Fruit fly (Drosophila melanogaster) whole organism, embryonic: ENCODE measurements around the gene Trl.

ENCODE experiments used
- CG10147 ChIP-seq: fragments of 200-800 bp; sonication (Bioruptor generic); optimal IDR thresholded peaks from 2 replicates; lab custom pipeline; 2019; ENCODE audit warnings: missing biosample characterization, mild to moderate bottlenecking, missing genetic modification characterization, moderate library complexity
- CG1024 ChIP-seq: fragments of 200-800 bp; sonication (Bioruptor generic); IDR thresholded peaks from 2 replicates; pipeline ENCODE4 v1.3.6; 2022; ENCODE audit warnings: missing biosample characterization, missing genetic modification characterization
- CG11695 ChIP-seq: fragments of 200-800 bp; sonication (Bioruptor generic); IDR thresholded peaks from 3 replicates; pipeline ENCODE4 v1.3.6; 2022; ENCODE audit warnings: missing biosample characterization, missing genetic modification characterization
- CG12299 ChIP-seq: fragments of 200-800 bp; sonication (Bioruptor generic); optimal IDR thresholded peaks from 2 replicates; lab custom pipeline; 2018; ENCODE audit warnings: missing biosample characterization, mild to moderate bottlenecking, missing genetic modification characterization
- CG1233 ChIP-seq: fragments of 200-800 bp; sonication (Bioruptor generic); optimal IDR thresholded peaks from 4 replicates; lab custom pipeline; 2018; ENCODE audit warnings: missing biosample characterization, mild to moderate bottlenecking, missing genetic modification characterization
- CG13775 ChIP-seq: fragments of 200-800 bp; sonication (Bioruptor generic); optimal IDR thresholded peaks from 3 replicates; lab custom pipeline; 2017; ENCODE audit warnings: missing biosample characterization, mild to moderate bottlenecking, missing genetic modification characterization
- CG14441 ChIP-seq: fragments of 200-800 bp; sonication (Bioruptor generic); IDR thresholded peaks from 2 replicates; pipeline ENCODE4 v1.3.6; 2022; ENCODE audit warnings: missing biosample characterization, missing genetic modification characterization
- CG14860 ChIP-seq: fragments of 200-800 bp; sonication (Bioruptor generic); IDR thresholded peaks from 3 replicates; pipeline ENCODE4 v1.3.6; 2022; ENCODE audit warnings: missing biosample characterization, missing genetic modification characterization; ENCODE audit not compliant: partially characterized antibody
- CG16779 ChIP-seq: fragments of 200-800 bp; sonication (Bioruptor generic); IDR thresholded peaks from 2 replicates; pipeline ENCODE4 v1.3.6; 2022; ENCODE audit warnings: missing biosample characterization, missing genetic modification characterization
- CG17802 ChIP-seq: fragments of 200-800 bp; sonication (Bioruptor generic); optimal IDR thresholded peaks from 2 replicates; lab custom pipeline; 2018; ENCODE audit warnings: missing biosample characterization, mild to moderate bottlenecking, missing genetic modification characterization, moderate library complexity
- CG34224 ChIP-seq: fragments of 200-800 bp; sonication (Bioruptor generic); IDR thresholded peaks from 3 replicates; pipeline ENCODE4 v1.3.6; 2022; ENCODE audit warnings: missing biosample characterization, missing genetic modification characterization; ENCODE audit not compliant: partially characterized antibody
- CG4282 ChIP-seq: fragments of 200-800 bp; sonication (Bioruptor generic); optimal IDR thresholded peaks from 2 replicates; lab custom pipeline; 2016; ENCODE audit warnings: missing biosample characterization, missing genetic modification characterization
- CG4360 ChIP-seq: fragments of 200-800 bp; sonication (Bioruptor generic); IDR thresholded peaks from 2 replicates; pipeline ENCODE4 v1.3.6; 2022; ENCODE audit warnings: missing biosample characterization, missing genetic modification characterization
- CG6254 ChIP-seq: fragments of 200-800 bp; sonication (Bioruptor generic); optimal IDR thresholded peaks from 3 replicates; lab custom pipeline; 2017; ENCODE audit warnings: mild to moderate bottlenecking, missing biosample characterization, missing genetic modification reagents, missing genetic modification characterization
- CG6765 ChIP-seq: fragments of 200-800 bp; sonication (Bioruptor generic); optimal IDR thresholded peaks from 3 replicates; lab custom pipeline; 2017; ENCODE audit warnings: missing biosample characterization, mild to moderate bottlenecking, missing genetic modification characterization
- CG7372 ChIP-seq: fragments of 200-800 bp; sonication (Bioruptor generic); IDR thresholded peaks from 2 replicates; pipeline ENCODE4 v1.3.6; 2022; ENCODE audit warnings: missing biosample characterization, missing genetic modification characterization
- CG8478 ChIP-seq: fragments of >200 bp; optimal IDR thresholded peaks from 2 replicates; lab custom pipeline; 2018
- Dip3 ChIP-seq: fragments of 200-800 bp; sonication (Bioruptor generic); optimal IDR thresholded peaks from 3 replicates; lab custom pipeline; 2016; ENCODE audit warnings: missing biosample characterization, missing genetic modification characterization
- Dp ChIP-seq: fragments of 200-800 bp; sonication (Bioruptor generic); optimal IDR thresholded peaks from 2 replicates; lab custom pipeline; 2018; ENCODE audit warnings: missing biosample characterization, mild to moderate bottlenecking, missing genetic modification characterization, moderate library complexity
- Elba2 ChIP-seq: fragments of 200-800 bp; sonication (Bioruptor generic); optimal IDR thresholded peaks from 3 replicates; lab custom pipeline; 2016; ENCODE audit warnings: missing biosample characterization, missing genetic modification characterization
- Gsc ChIP-seq: fragments of 200-800 bp; sonication (Bioruptor generic); IDR thresholded peaks from 2 replicates; pipeline ENCODE4 v1.3.6; 2022; ENCODE audit warnings: missing biosample characterization, missing genetic modification characterization
- HLH4C ChIP-seq: fragments of 200-800 bp; sonication (Bioruptor generic); IDR thresholded peaks from 3 replicates; pipeline ENCODE4 v1.3.6; 2022; ENCODE audit warnings: missing biosample characterization, missing genetic modification characterization; ENCODE audit not compliant: partially characterized antibody
- HLHmδ ChIP-seq: fragments of 200-800 bp; sonication (Bioruptor generic); optimal IDR thresholded peaks from 2 replicates; lab custom pipeline; 2018; ENCODE audit warnings: missing biosample characterization, mild to moderate bottlenecking, missing genetic modification characterization, moderate library complexity
- Hmx ChIP-seq: fragments of 200-800 bp; sonication (Bioruptor generic); optimal IDR thresholded peaks from 2 replicates; lab custom pipeline; 2016; ENCODE audit warnings: missing biosample characterization, missing genetic modification characterization
- Mes4 ChIP-seq: fragments of 200-800 bp; sonication (Bioruptor generic); optimal IDR thresholded peaks from 2 replicates; lab custom pipeline; 2016; ENCODE audit warnings: missing biosample characterization, missing genetic modification characterization
- Nf-YA ChIP-seq: fragments of 200-800 bp; sonication (Bioruptor generic); IDR thresholded peaks from 2 replicates; pipeline ENCODE4 v1.3.6; 2022; ENCODE audit warnings: missing biosample characterization, missing genetic modification characterization
- Optix ChIP-seq: fragments of 200-800 bp; sonication (Bioruptor generic); IDR thresholded peaks from 3 replicates; pipeline ENCODE4 v1.3.6; 2022; ENCODE audit warnings: missing biosample characterization, missing genetic modification characterization
- ash1 ChIP-seq: fragments of 200-800 bp; sonication (Bioruptor generic); optimal IDR thresholded peaks from 2 replicates; lab custom pipeline; 2018; ENCODE audit warnings: missing biosample characterization, mild to moderate bottlenecking, missing genetic modification characterization
- ato ChIP-seq: fragments of 200-800 bp; sonication (Bioruptor generic); IDR thresholded peaks from 2 replicates; pipeline ENCODE4 v1.3.6; 2022; ENCODE audit warnings: missing biosample characterization, missing genetic modification characterization; ENCODE audit not compliant: partially characterized antibody
- bab2 ChIP-seq: fragments of 200-800 bp; sonication (Bioruptor generic); optimal IDR thresholded peaks from 2 replicates; lab custom pipeline; 2016; ENCODE audit warnings: missing biosample characterization, missing genetic modification characterization
- bowl ChIP-seq: fragments of 200-800 bp; sonication (Bioruptor generic); IDR thresholded peaks from 2 replicates; pipeline ENCODE4 v1.3.6; 2022; ENCODE audit warnings: missing biosample characterization, missing genetic modification characterization
- cad ChIP-seq: fragments of >200 bp; optimal IDR thresholded peaks from 2 replicates; lab custom pipeline; 2017; ENCODE audit warnings: missing biosample characterization, missing genetic modification characterization
- caup ChIP-seq: fragments of 200-800 bp; sonication (Bioruptor generic); optimal IDR thresholded peaks from 3 replicates; lab custom pipeline; 2017; ENCODE audit warnings: missing biosample characterization, mild to moderate bottlenecking, missing genetic modification characterization, moderate library complexity; ENCODE audit not compliant: severe bottlenecking
- dan ChIP-seq: fragments of 200-800 bp; sonication (Bioruptor generic); IDR thresholded peaks from 2 replicates; pipeline ENCODE4 v1.3.6; 2022; ENCODE audit warnings: missing biosample characterization, missing genetic modification characterization
- danr ChIP-seq: fragments of 200-800 bp; sonication (Bioruptor generic); IDR thresholded peaks from 2 replicates; pipeline ENCODE4 v1.3.6; 2022; ENCODE audit warnings: missing biosample characterization, missing genetic modification characterization
- dati ChIP-seq: fragments of 200-800 bp; sonication (Bioruptor generic); IDR thresholded peaks from 2 replicates; pipeline ENCODE4 v1.3.6; 2022; ENCODE audit warnings: missing biosample characterization, missing genetic modification characterization
- dmrt99B ChIP-seq: fragments of 200-800 bp; sonication (Bioruptor generic); optimal IDR thresholded peaks from 2 replicates; lab custom pipeline; 2018; ENCODE audit warnings: missing biosample characterization, mild to moderate bottlenecking, missing genetic modification characterization, moderate library complexity
- fu2 ChIP-seq: fragments of 200-800 bp; sonication (Bioruptor generic); optimal IDR thresholded peaks from 2 replicates; lab custom pipeline; 2016; ENCODE audit warnings: missing biosample characterization, missing genetic modification characterization
- jigr1 ChIP-seq: fragments of 200-800 bp; sonication (Bioruptor generic); IDR thresholded peaks from 3 replicates; pipeline ENCODE4 v1.3.6; 2022; ENCODE audit warnings: missing biosample characterization, missing genetic modification characterization
- jing ChIP-seq: fragments of 200-800 bp; sonication (Bioruptor generic); optimal IDR thresholded peaks from 2 replicates; lab custom pipeline; 2018; ENCODE audit warnings: missing biosample characterization, mild to moderate bottlenecking, missing genetic modification characterization
- kah ChIP-seq: fragments of 200-800 bp; sonication (Bioruptor generic); optimal IDR thresholded peaks from 2 replicates; lab custom pipeline; 2018; ENCODE audit warnings: missing biosample characterization, mild to moderate bottlenecking, missing genetic modification characterization
- lab ChIP-seq: fragments of 200-800 bp; sonication (Bioruptor generic); optimal IDR thresholded peaks from 3 replicates; lab custom pipeline; 2017; ENCODE audit warnings: missing biosample characterization, missing genetic modification characterization, mild to moderate bottlenecking, moderate library complexity, missing genetic modification reagents
- luna ChIP-seq: fragments of 200-800 bp; sonication (Bioruptor generic); optimal IDR thresholded peaks from 2 replicates; lab custom pipeline; 2016; ENCODE audit warnings: missing biosample characterization, missing genetic modification characterization
- odd ChIP-seq: fragments of 200-800 bp; sonication (Bioruptor generic); optimal IDR thresholded peaks from 2 replicates; lab custom pipeline; 2017; ENCODE audit warnings: missing biosample characterization, mild to moderate bottlenecking, missing genetic modification characterization
- org-1 ChIP-seq: fragments of 200-800 bp; sonication (Bioruptor generic); optimal IDR thresholded peaks from 2 replicates; lab custom pipeline; 2017; ENCODE audit warnings: missing biosample characterization, missing genetic modification characterization
- pho ChIP-seq: fragments of 200-800 bp; sonication (Bioruptor generic); optimal IDR thresholded peaks from 2 replicates; lab custom pipeline; 2016; ENCODE audit warnings: missing biosample characterization, missing genetic modification characterization
- psq ChIP-seq: fragments of 200-800 bp; sonication (Bioruptor generic); optimal IDR thresholded peaks from 2 replicates; lab custom pipeline; 2017; ENCODE audit warnings: missing biosample characterization, missing genetic modification characterization
- trh ChIP-seq: fragments of 200-800 bp; sonication (Bioruptor generic); optimal IDR thresholded peaks from 2 replicates; lab custom pipeline; 2016; ENCODE audit warnings: missing biosample characterization, missing genetic modification characterization
- wdn ChIP-seq: fragments of 200-800 bp; sonication (Bioruptor generic); IDR thresholded peaks from 2 replicates; pipeline ENCODE4 v1.3.6; 2022; ENCODE audit warnings: missing biosample characterization, missing genetic modification characterization
- zfh1 ChIP-seq: fragments of 200-800 bp; sonication (Bioruptor generic); IDR thresholded peaks from 3 replicates; pipeline ENCODE4 v1.3.6; 2022; ENCODE audit warnings: missing biosample characterization, missing genetic modification characterization

Gene Trl

DNA sequence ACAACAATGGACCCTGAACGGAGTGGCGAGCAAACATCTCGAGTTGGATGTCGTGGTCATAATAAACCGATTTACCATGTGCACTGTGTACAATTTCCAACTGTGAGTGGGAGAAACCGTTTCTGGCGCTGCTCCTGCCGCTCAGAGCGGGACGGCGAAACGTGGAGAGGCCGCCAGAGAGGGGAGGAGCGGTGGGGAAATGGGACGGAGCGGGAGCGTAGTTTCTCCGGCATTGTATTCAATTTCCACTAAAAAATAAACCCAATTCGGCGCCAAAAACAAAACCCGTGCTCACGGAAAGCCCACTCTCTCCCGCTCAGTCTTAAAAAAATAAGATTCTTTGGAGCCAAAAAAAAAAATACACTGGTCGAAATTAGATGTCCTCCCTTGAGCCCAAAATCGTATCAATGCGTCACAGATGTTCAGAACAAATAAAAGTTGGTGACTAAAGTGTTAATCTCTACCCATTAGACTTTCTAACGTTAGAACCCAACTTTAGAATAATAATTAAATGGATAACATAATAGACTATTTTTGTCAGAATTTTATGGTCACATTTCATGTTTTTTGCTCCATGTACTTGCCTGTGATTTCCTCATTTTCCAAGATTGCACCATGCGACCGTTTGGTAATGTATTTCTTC, 744 bp downstream of the Trl start (continued):
- TF ChIP-seq CG4360 (no peak), org-1 (GFP tag; lab: Kevin White, UChicago) (no peak), CG4282 (GFP tag; lab: Kevin White, UChicago) (peak; percentile 29), CG1233 (GFP tag; lab: Kevin White, UChicago) (no peak), zfh1 (GFP tag; lab: Robert Waterston, UW) (peak; percentile 60; the same call in 2 of the 3 replicates), dmrt99B (tag; lab: Kevin White, UChicago) (peak; percentile 80), bowl (GFP tag; lab: Robert Waterston, UW) (no peak), Elba2 (GFP tag; lab: Kevin White, UChicago) (no peak), Optix (GFP tag; lab: Robert Waterston, UW) (peak; percentile 52; the same call in 2 of the 3 replicates), caup (GFP tag; lab: Kevin White, UChicago) (peak; percentile 54), CG6765 (GFP tag; lab: Kevin White, UChicago) (peak; percentile 62), dati (GFP tag; lab: Robert Waterston, UW) (no peak), ash1 (no peak), danr (no peak), ato (GFP tag; lab: Robert Waterston, UW) (peak; percentile 51; the same call in 1 of the 2 replicates), CG17802 (tag; lab: Kevin White, UChicago) (peak; percentile 6), CG8478 (no peak), HLHmδ (GFP tag; lab: Kevin White, UChicago) (no peak), CG12299 (tag; lab: Kevin White, UChicago) (peak; percentile 50), CG34224 (GFP tag; lab: Robert Waterston, UW) (peak; percentile 43), CG7372 (GFP tag; lab: Robert Waterston, UW) (no peak), odd (GFP tag; lab: Kevin White, UChicago) (peak; percentile 48), Dip3 (GFP tag; lab: Kevin White, UChicago) (peak; percentile 51), CG16779 (0 out of 2 replicates have a peak, but pooled peaks have one; percentile 56), CG13775 (GFP tag; lab: Kevin White, UChicago) (peak; percentile 57), CG11695 (peak; percentile 60; the same call in 2 of the 3 replicates), fu2 (GFP tag; lab: Kevin White, UChicago) (no peak), CG1024 (GFP tag; lab: Robert Waterston, UW) (0 out of 2 replicates have a peak, but pooled peaks have one; percentile 12), Mes4 (peak; percentile 41), CG6254 (GFP tag; lab: Kevin White, UChicago) (peak; percentile 56), wdn (GFP tag; lab: Robert Waterston, UW) (peak; percentile 18; the same call in 1 of the 2 replicates), pho (GFP tag; lab: Kevin White, UChicago) (peak; percentile 42), Dp (GFP tag; lab: Kevin White, UChicago) (peak; percentile 6), HLH4C (GFP tag; lab: Robert Waterston, UW) (peak; percentile 33; the same call in 1 of the 3 replicates), dan (GFP tag; lab: Robert Waterston, UW) (no peak), CG14860 (GFP tag; lab: Robert Waterston, UW) (no peak), cad (no peak), lab (GFP tag; lab: Kevin White, UChicago) (peak; percentile 58), jigr1 (no peak), psq (GFP tag; lab: Kevin White, UChicago) (no peak), bab2 (GFP tag; lab: Kevin White, UChicago) (peak; percentile 69), CG10147 (GFP tag; lab: Kevin White, UChicago) (peak; percentile 35), jing (GFP tag; lab: Kevin White, UChicago) (peak; percentile 47), Hmx (GFP tag; lab: Kevin White, UChicago) (peak; percentile 21), Nf-YA (GFP tag; lab: Robert Waterston, UW) (no peak), kah (peak; percentile 25), CG14441 (GFP tag; lab: Robert Waterston, UW) (peak; percentile 66), Gsc (GFP tag; lab: Robert Waterston, UW) (no peak), trh (GFP tag; lab: Kevin White, UChicago) (peak; percentile 14), luna (peak; percentile 0)
